ENCODE assay signal across 5 fruit fly cellular contexts in the genomic region with DNA sequence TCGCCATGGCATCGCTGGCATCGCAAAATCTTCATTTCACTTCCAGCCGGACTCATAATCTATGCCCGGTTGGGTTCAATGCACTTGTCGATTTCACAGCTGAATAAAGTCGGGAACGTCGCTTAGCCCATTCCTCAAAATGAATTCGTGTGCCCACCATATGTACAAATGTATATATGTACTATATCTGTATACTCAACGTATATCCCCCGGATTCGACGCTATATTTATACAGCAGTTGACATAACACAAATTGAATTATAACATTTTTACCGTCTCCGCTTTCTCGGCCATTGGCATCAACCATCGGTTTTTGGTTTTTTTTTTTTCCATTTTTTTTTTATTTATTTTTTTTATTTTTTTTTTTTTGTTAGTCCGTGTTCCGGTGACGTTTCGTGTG.
TF ChIP-seq lines count a peak whose summit lies in the region.

No protein-coding gene starts in this region.

- no peak for TF ChIP-seq CTCF in whole organism, embryonic (GFP tag; optimal IDR thresholded peaks at IDR 0.05; lab: Kevin White, UChicago)

TF ChIP-seq in whole organism, adult, 20 proteins besides CTCF, POLR2A, EP300 and RAD21:
- TF ChIP-seq CG14711 (tag; optimal IDR thresholded peaks at IDR 0.05; lab: Kevin White, UChicago) (no peak), CG1620 (GFP tag; optimal IDR thresholded peaks at IDR 0.05; lab: Kevin White, UChicago) (peak; percentile 15), kay (GFP tag; lab: Kevin White, UChicago; ENCODE audit: borderline replicate concordance) (peak; percentile 22)
TF ChIP-seq in whole organism, adult: peak in this region for 2.

TF ChIP-seq in whole organism, embryonic, 481 proteins besides CTCF, POLR2A, EP300 and RAD21 (continues in another document):
- TF ChIP-seq CG12659 (GFP tag; optimal IDR thresholded peaks at IDR 0.05; lab: Kevin White, UChicago) (peak; percentile 1), dysf (GFP tag; IDR thresholded peaks at IDR 0.05; lab: Robert Waterston, UW) (0 out of 3 replicates have a peak, but pooled peaks have one; percentile 28), CG3281 (GFP tag; optimal IDR thresholded peaks at IDR 0.05; lab: Kevin White, UChicago) (peak; percentile 22), Fer3 (tag; optimal IDR thresholded peaks at IDR 0.05; lab: Kevin White, UChicago) (peak; percentile 29), CHES-1-like (GFP tag; optimal IDR thresholded peaks at IDR 0.05; lab: Kevin White, UChicago) (no peak), btn (GFP tag; optimal IDR thresholded peaks at IDR 0.05; lab: Kevin White, UChicago) (no peak), ab (GFP tag; optimal IDR thresholded peaks at IDR 0.05; lab: Kevin White, UChicago) (no peak), CG4707 (GFP tag; optimal IDR thresholded peaks at IDR 0.05; lab: Kevin White, UChicago) (peak; percentile 21), HHEX (GFP tag; optimal IDR thresholded peaks at IDR 0.05; lab: Kevin White, UChicago) (peak; percentile 33), CG2678 (tag; optimal IDR thresholded peaks at IDR 0.05; lab: Kevin White, UChicago) (peak; percentile 38), Mes4 (GFP tag; optimal IDR thresholded peaks at IDR 0.05; lab: Kevin White, UChicago) (no peak), Pdp1 (GFP tag; optimal IDR thresholded peaks at IDR 0.05; lab: Kevin White, UChicago) (peak in 1 of 2 experiments; percentile 37), cato (GFP tag; optimal IDR thresholded peaks at IDR 0.05; lab: Kevin White, UChicago; ENCODE audit: borderline replicate concordance) (no peak), Side (GFP tag; optimal IDR thresholded peaks at IDR 0.05; lab: Kevin White, UChicago) (no peak), CG12071 (GFP tag; optimal IDR thresholded peaks at IDR 0.05; lab: Kevin White, UChicago) (peak; percentile 40), CG10543 (GFP tag; optimal IDR thresholded peaks at IDR 0.05; lab: Kevin White, UChicago) (peak; percentile 44), CG13424 (tag; optimal IDR thresholded peaks at IDR 0.05; lab: Kevin White, UChicago) (peak; percentile 15), Sox102F (GFP tag; optimal IDR thresholded peaks at IDR 0.05; lab: Kevin White, UChicago) (peak; percentile 6), nau (GFP tag; optimal IDR thresholded peaks at IDR 0.05; lab: Kevin White, UChicago) (no peak), CG10209 (GFP tag; optimal IDR thresholded peaks at IDR 0.05; lab: Kevin White, UChicago) (peak; percentile 21)

TF ChIP-seq in whole organism, prepupa, 60 proteins besides CTCF, POLR2A, EP300 and RAD21 (continues in another document):
- 0 out of 3 replicates have a peak, but pooled peaks have one; percentile 30 for TF ChIP-seq CG6163 (GFP tag; IDR thresholded peaks at IDR 0.05; lab: Robert Waterston, UW)
- no peak for TF ChIP-seq CG31627 (GFP tag; optimal IDR thresholded peaks at IDR 0.05; lab: Kevin White, UChicago)
- TF ChIP-seq Sox102F (GFP tag; optimal IDR thresholded peaks at IDR 0.05; lab: Kevin White, UChicago), result peak; percentile 12
- no peak for TF ChIP-seq CG3919 (GFP tag; optimal IDR thresholded peaks at IDR 0.05; lab: Kevin White, UChicago)
- peak; percentile 20 for TF ChIP-seq Smox (GFP tag; optimal IDR thresholded peaks at IDR 0.05; lab: Kevin White, UChicago)
- no peak for TF ChIP-seq OdsH (GFP tag; optimal IDR thresholded peaks at IDR 0.05; lab: Kevin White, UChicago)
- no peak for TF ChIP-seq lz (GFP tag; optimal IDR thresholded peaks at IDR 0.05; lab: Kevin White, UChicago)
- no peak for TF ChIP-seq CG6276 (GFP tag; optimal IDR thresholded peaks at IDR 0.05; lab: Kevin White, UChicago)
- TF ChIP-seq Hr38 (GFP tag; optimal IDR thresholded peaks at IDR 0.05; lab: Kevin White, UChicago), result no peak
- TF ChIP-seq svp (GFP tag; lab: Kevin White, UChicago), result peak; percentile 72
- peak; percentile 21 for TF ChIP-seq esn (GFP tag; optimal IDR thresholded peaks at IDR 0.05; lab: Kevin White, UChicago)
- TF ChIP-seq Met (GFP tag; optimal IDR thresholded peaks at IDR 0.05; lab: Kevin White, UChicago), result peak; percentile 7
- no peak for TF ChIP-seq CG11762 (GFP tag; optimal IDR thresholded peaks at IDR 0.05; lab: Kevin White, UChicago; ENCODE audit: insufficient read depth)
- no peak for TF ChIP-seq CG4318 (GFP tag; optimal IDR thresholded peaks at IDR 0.05; lab: Kevin White, UChicago)
- peak; percentile 88 for TF ChIP-seq vri (GFP tag; optimal IDR thresholded peaks at IDR 0.05; lab: Kevin White, UChicago)
- no peak for TF ChIP-seq Blimp-1 (GFP tag; optimal IDR thresholded peaks at IDR 0.05; lab: Kevin White, UChicago)
- TF ChIP-seq CG11294 (GFP tag; IDR thresholded peaks at IDR 0.05; lab: Robert Waterston, UW), result no peak
- TF ChIP-seq CG9139 (GFP tag; optimal IDR thresholded peaks at IDR 0.05; lab: Kevin White, UChicago), result no peak
- peak; percentile 46 for TF ChIP-seq Eip78C (GFP tag; lab: Kevin White, UChicago)
- TF ChIP-seq Eip93F (GFP tag; optimal IDR thresholded peaks at IDR 0.05; lab: Kevin White, UChicago), result no peak
- TF ChIP-seq CG6792 (GFP tag; optimal IDR thresholded peaks at IDR 0.05; lab: Kevin White, UChicago), result no peak
- TF ChIP-seq CG34406 (GFP tag; optimal IDR thresholded peaks at IDR 0.05; lab: Kevin White, UChicago), result peak; percentile 26

TF ChIP-seq in whole organism, pupa, 21 proteins besides CTCF, POLR2A, EP300 and RAD21:
- TF ChIP-seq CG9948 (tag; optimal IDR thresholded peaks at IDR 0.05; lab: Kevin White, UChicago) (no peak), EcR (GFP tag; optimal IDR thresholded peaks at IDR 0.05; lab: Kevin White, UChicago) (peak; percentile 25)

TF ChIP-seq in whole organism, wandering third instar larva, 38 proteins besides CTCF, POLR2A, EP300 and RAD21:
- TF ChIP-seq CrebA (GFP tag; optimal IDR thresholded peaks at IDR 0.05; lab: Kevin White, UChicago; ENCODE audit: borderline replicate concordance), result peak; percentile 40
- TF ChIP-seq CG32264 (GFP tag; optimal IDR thresholded peaks at IDR 0.05; lab: Kevin White, UChicago), result peak; percentile 34
- TF ChIP-seq lola (GFP tag; optimal IDR thresholded peaks at IDR 0.05; lab: Kevin White, UChicago), result no peak
- peak; percentile 1 for TF ChIP-seq tai (GFP tag; optimal IDR thresholded peaks at IDR 0.05; lab: Kevin White, UChicago)
- TF ChIP-seq dmrt93B (GFP tag; optimal IDR thresholded peaks at IDR 0.05; lab: Kevin White, UChicago), result no peak
- peak; percentile 22 for TF ChIP-seq Jra (GFP tag; optimal IDR thresholded peaks at IDR 0.05; lab: Kevin White, UChicago)
- TF ChIP-seq Rel (GFP tag; optimal IDR thresholded peaks at IDR 0.05; lab: Kevin White, UChicago), result no peak
- TF ChIP-seq Rel (tag; optimal IDR thresholded peaks at IDR 0.05; lab: Kevin White, UChicago), result peak; percentile 58
- TF ChIP-seq psq (GFP tag; optimal IDR thresholded peaks at IDR 0.05; lab: Kevin White, UChicago), result peak; percentile 24
- peak; percentile 59 for TF ChIP-seq sage (GFP tag; optimal IDR thresholded peaks at IDR 0.05; lab: Kevin White, UChicago)
- peak; percentile 47 for TF ChIP-seq br (GFP tag; optimal IDR thresholded peaks at IDR 0.05; lab: Kevin White, UChicago)
- peak; percentile 10 for TF ChIP-seq ey (GFP tag; optimal IDR thresholded peaks at IDR 0.05; lab: Kevin White, UChicago)
- TF ChIP-seq rgr (GFP tag; optimal IDR thresholded peaks at IDR 0.05; lab: Kevin White, UChicago), result peak; percentile 72
- peak; percentile 65 for TF ChIP-seq OdsH (GFP tag; optimal IDR thresholded peaks at IDR 0.05; lab: Kevin White, UChicago)
- peak; percentile 81 for TF ChIP-seq h (GFP tag; optimal IDR thresholded peaks at IDR 0.05; lab: Kevin White, UChicago)
- no peak for TF ChIP-seq sv (GFP tag; optimal IDR thresholded peaks at IDR 0.05; lab: Kevin White, UChicago)
- no peak for TF ChIP-seq Mio (GFP tag; optimal IDR thresholded peaks at IDR 0.05; lab: Kevin White, UChicago)
- TF ChIP-seq Hnf4 (GFP tag; optimal IDR thresholded peaks at IDR 0.05; lab: Kevin White, UChicago), result peak; percentile 50
- peak; percentile 48 for TF ChIP-seq fru (GFP tag; optimal IDR thresholded peaks at IDR 0.05; lab: Kevin White, UChicago)
- peak; percentile 5 for TF ChIP-seq Sp1 (GFP tag; optimal IDR thresholded peaks at IDR 0.05; lab: Kevin White, UChicago)
- peak; percentile 67 for TF ChIP-seq Hr83 (GFP tag; optimal IDR thresholded peaks at IDR 0.05; lab: Kevin White, UChicago; ENCODE audit: poor library complexity, severe bottlenecking)
- TF ChIP-seq Hr78 (GFP tag; optimal IDR thresholded peaks at IDR 0.05; lab: Kevin White, UChicago), result no peak
- peak in 1 of 2 experiments; percentile 48 for TF ChIP-seq foxo (GFP tag; optimal IDR thresholded peaks at IDR 0.05; lab: Kevin White, UChicago)
- no peak for TF ChIP-seq dl (GFP tag; optimal IDR thresholded peaks at IDR 0.05; lab: Kevin White, UChicago; ENCODE audit: insufficient read depth in 1 of 2, partially characterized antibody in 2 of 2)
- TF ChIP-seq GATAd (GFP tag; optimal IDR thresholded peaks at IDR 0.05; lab: Kevin White, UChicago), result peak; percentile 36
- TF ChIP-seq brk (GFP tag; optimal IDR thresholded peaks at IDR 0.05; lab: Kevin White, UChicago), result peak; percentile 67
